Worm (Caenorhabditis elegans) whole organism, L3 larva: Measurements from ENCODE around the gene T11F8.1.
A peak's percentile ranks its signal among the peaks of the same experiment; 100 is the strongest.

Experiments
- ZK546.5 ChIP-seq: sonication (generic microtip); optimal IDR thresholded peaks from 2 replicates; lab custom pipeline; 2017; ENCODE audit warnings: missing biosample characterization, missing genetic modification characterization
- ama-1 ChIP-seq: fragments of 150-350 bp; optimal IDR thresholded peaks from 2 replicates; lab custom pipeline; 2018
- ceh-16 ChIP-seq: sonication (generic microtip); optimal IDR thresholded peaks from 2 replicates; lab custom pipeline; 2017; ENCODE audit warnings: missing biosample characterization, missing genetic modification characterization
- ceh-82 ChIP-seq: fragments of 150-350 bp; optimal IDR thresholded peaks from 2 replicates; lab custom pipeline; 2014; ENCODE audit warnings: missing biosample characterization, missing genetic modification characterization
- ceh-9 ChIP-seq: sonication (generic microtip); optimal IDR thresholded peaks from 2 replicates; lab custom pipeline; 2018; ENCODE audit warnings: missing biosample characterization, missing genetic modification characterization
- egl-5 ChIP-seq: fragments of 150-350 bp; optimal IDR thresholded peaks from 2 replicates; lab custom pipeline; 2017; ENCODE audit warnings: missing biosample characterization, missing genetic modification reagents, missing genetic modification characterization, inconsistent platforms
- elt-1 ChIP-seq: fragments of 150-350 bp; optimal IDR thresholded peaks from 2 replicates; lab custom pipeline; 2014; ENCODE audit warnings: missing biosample characterization, missing genetic modification characterization
- elt-2 ChIP-seq: sonication (generic microtip); optimal IDR thresholded peaks from 2 replicates; lab custom pipeline; 2016; ENCODE audit warnings: missing genetic modification reagents, mild to moderate bottlenecking, missing genetic modification characterization, missing compliant biosample characterization
- elt-3 ChIP-seq, 3 experiments: fragments of 150-350 bp in 1 of 3; sonication (generic microtip) in 2 of 3; optimal IDR thresholded peaks; 2 replicates in 2 of 3; 4 replicates in 1 of 3; lab custom pipeline; 2014 to 2017; ENCODE audit warnings: missing biosample characterization in 3 of 3, missing genetic modification characterization in 3 of 3
- fkh-10 ChIP-seq: sonication (generic microtip); optimal IDR thresholded peaks from 2 replicates; lab custom pipeline; 2017; ENCODE audit warnings: missing biosample characterization, missing genetic modification reagents, missing genetic modification characterization
- fkh-2 ChIP-seq: fragments of 150-350 bp; optimal IDR thresholded peaks from 2 replicates; lab custom pipeline; 2014; ENCODE audit warnings: missing biosample characterization, missing genetic modification reagents, missing genetic modification characterization
- hmg-11 ChIP-seq: sonication (generic microtip); optimal IDR thresholded peaks from 2 replicates; lab custom pipeline; 2016; ENCODE audit warnings: missing genetic modification characterization, missing compliant biosample characterization
- jun-1 ChIP-seq: fragments of 150-350 bp; optimal IDR thresholded peaks from 2 replicates; lab custom pipeline; 2014; ENCODE audit warnings: missing biosample characterization, missing genetic modification reagents, missing genetic modification characterization
- lin-39 ChIP-seq: fragments of 150-350 bp; optimal IDR thresholded peaks from 2 replicates; lab custom pipeline; 2018; ENCODE audit warnings: missing biosample characterization, missing genetic modification reagents, missing genetic modification characterization
- nfya-1 ChIP-seq: sonication (generic microtip); optimal IDR thresholded peaks from 2 replicates; lab custom pipeline; 2017; ENCODE audit warnings: missing genetic modification characterization, mild to moderate bottlenecking, missing compliant biosample characterization, antibody characterized with exemption, moderate library complexity; ENCODE audit not compliant: insufficient read depth
- nhr-11 ChIP-seq: fragments of 150-350 bp; optimal IDR thresholded peaks from 2 replicates; lab custom pipeline; 2014; ENCODE audit warnings: missing biosample characterization, missing genetic modification characterization
- nhr-23 ChIP-seq: fragments of 150-350 bp; optimal IDR thresholded peaks from 2 replicates; lab custom pipeline; 2014; ENCODE audit warnings: missing biosample characterization, missing genetic modification reagents, missing genetic modification characterization
- nhr-237 ChIP-seq: fragments of 150-350 bp; optimal IDR thresholded peaks from 2 replicates; lab custom pipeline; 2014; ENCODE audit warnings: missing biosample characterization, missing genetic modification characterization
- nhr-25 ChIP-seq: sonication (generic microtip); optimal IDR thresholded peaks from 2 replicates; lab custom pipeline; 2017; ENCODE audit warnings: missing biosample characterization, missing genetic modification characterization
- nhr-28 ChIP-seq: fragments of 150-350 bp; optimal IDR thresholded peaks from 2 replicates; lab custom pipeline; 2014; ENCODE audit warnings: missing biosample characterization, missing genetic modification characterization
- nhr-43 ChIP-seq: sonication (generic microtip); optimal IDR thresholded peaks from 2 replicates; lab custom pipeline; 2016; ENCODE audit warnings: mild to moderate bottlenecking, missing genetic modification characterization, missing compliant biosample characterization; ENCODE audit not compliant: poor library complexity, severe bottlenecking
- nhr-76 ChIP-seq: fragments of 150-350 bp; sonication (generic microtip); optimal IDR thresholded peaks from 5 replicates; lab custom pipeline; 2014; ENCODE audit warnings: missing biosample characterization, missing genetic modification characterization
- pha-4 ChIP-seq: fragments of 150-350 bp; optimal IDR thresholded peaks from 2 replicates; lab custom pipeline; 2014; ENCODE audit warnings: missing biosample characterization, missing genetic modification reagents, missing genetic modification characterization
- pqm-1 ChIP-seq: fragments of 150-350 bp; optimal IDR thresholded peaks from 2 replicates; lab custom pipeline; 2017; ENCODE audit warnings: missing biosample characterization, missing genetic modification characterization, inconsistent platforms
- sea-2 ChIP-seq: fragments of 150-350 bp; sonication (generic microtip); optimal IDR thresholded peaks from 4 replicates; lab custom pipeline; 2014; ENCODE audit warnings: missing biosample characterization, missing genetic modification reagents, missing genetic modification characterization
- skn-1 ChIP-seq: fragments of 150-350 bp; optimal IDR thresholded peaks from 2 replicates; lab custom pipeline; 2014; ENCODE audit warnings: missing biosample characterization, missing genetic modification characterization
- snpc-4 ChIP-seq: fragments of 150-350 bp; optimal IDR thresholded peaks from 2 replicates; lab custom pipeline; 2014; ENCODE audit warnings: missing biosample characterization, missing genetic modification characterization
- tbx-2 ChIP-seq: sonication (generic microtip); optimal IDR thresholded peaks from 2 replicates; lab custom pipeline; 2016; ENCODE audit warnings: mild to moderate bottlenecking, missing genetic modification characterization, missing compliant biosample characterization
- unc-39 ChIP-seq: sonication (generic microtip); optimal IDR thresholded peaks from 4 replicates; lab custom pipeline; 2017; ENCODE audit warnings: missing biosample characterization, missing genetic modification characterization
- unc-62 ChIP-seq: fragments of 150-350 bp; sonication (generic microtip); optimal IDR thresholded peaks from 4 replicates; lab custom pipeline; 2014; ENCODE audit warnings: missing biosample characterization, missing genetic modification reagents, missing genetic modification characterization

Gene T11F8.1

ce11 chrIV:5502610-5503009, 23.2 kb downstream of the T11F8.1 start:
- TF ChIP-seq unc-39: no peak
- no peak for TF ChIP-seq elt-3 (tag; optimal IDR thresholded peaks at IDR 0.05; lab: Kevin White, UChicago)
- no peak for TF ChIP-seq jun-1 (tag; lab: Kevin White, UChicago)
- no peak for TF ChIP-seq sea-2 (GFP tag; lab: Kevin White, UChicago)
- TF ChIP-seq nhr-23 (tag; lab: Kevin White, UChicago): no peak
- TF ChIP-seq elt-1 (tag; lab: Kevin White, UChicago): no peak
- no peak for TF ChIP-seq pha-4
- no peak for TF ChIP-seq ceh-9 (tag; lab: Kevin White, UChicago)
- TF ChIP-seq ZK546.5 (tag; lab: Kevin White, UChicago): no peak
- TF ChIP-seq nfya-1 (tag; lab: Kevin White, UChicago): no peak
- TF ChIP-seq pqm-1 (tag; lab: Kevin White, UChicago): no peak
- TF ChIP-seq ceh-16 (tag; lab: Kevin White, UChicago): no peak
- no peak for TF ChIP-seq nhr-25
- TF ChIP-seq hmg-11 (tag; lab: Kevin White, UChicago): no peak
- no peak for TF ChIP-seq ama-1
- TF ChIP-seq skn-1 (tag; lab: Kevin White, UChicago): no peak
- no peak for TF ChIP-seq nhr-43 (tag; lab: Kevin White, UChicago)
- TF ChIP-seq nhr-76 (tag; lab: Kevin White, UChicago): no peak
- no peak for TF ChIP-seq fkh-2 (tag; lab: Kevin White, UChicago)
- no peak for TF ChIP-seq nhr-11 (tag; lab: Kevin White, UChicago)
- TF ChIP-seq, all 47 proteins: peak for 0

ce11 chrIV:5506642-5507041, 27.3 kb downstream of the T11F8.1 start:
- TF ChIP-seq nfya-1 (tag; lab: Kevin White, UChicago) (no peak), elt-1 (tag; lab: Kevin White, UChicago) (peak; percentile 93)
- TF ChIP-seq, all 47 proteins: peak for 1

- TF ChIP-seq nhr-25 (no peak), lin-39 (tag; lab: Kevin White, UChicago) (peak; percentile 65), egl-5 (tag; lab: Kevin White, UChicago) (peak; percentile 13)
Measured at ce11 chrIV:5507754-5508153, 28.4 kb downstream of the T11F8.1 start.

- TF ChIP-seq fkh-10 (GFP tag; lab: Kevin White, UChicago) (no peak), snpc-4 (tag; lab: Kevin White, UChicago) (no peak)
Measured at ce11 chrIV:5514789-5515188, 35.4 kb downstream of the T11F8.1 start.

- TF ChIP-seq tbx-2 (tag; lab: Kevin White, UChicago): no peak
- peak; percentile 91 for TF ChIP-seq elt-1 (tag; lab: Kevin White, UChicago)
- TF ChIP-seq lin-39 (tag; lab: Kevin White, UChicago): peak; percentile 18
- no peak for TF ChIP-seq egl-5 (tag; lab: Kevin White, UChicago)
- TF ChIP-seq unc-62: no peak
Measured at ce11 chrIV:5519044-5519443, 39.7 kb downstream of the T11F8.1 start.

ce11 chrIV:5526711-5527383, 47.5 kb downstream of the T11F8.1 start:
- TF ChIP-seq ceh-82 (tag; lab: Kevin White, UChicago) (no peak), unc-62 (no peak), nhr-23 (tag; lab: Kevin White, UChicago) (no peak), jun-1 (tag; lab: Kevin White, UChicago) (no peak), nhr-28 (no peak), pha-4 (peak; percentile 54), elt-2 (tag; lab: Kevin White, UChicago) (no peak), fkh-2 (tag; lab: Kevin White, UChicago) (no peak)

ce11 chrIV:5528285-5528684, 48.9 kb downstream of the T11F8.1 start, which contains the start of gene unc-5:
Gene unc-5 (minus strand): TSS chrIV:5528338.
- TF ChIP-seq nhr-237 (no peak), jun-1 (tag; lab: Kevin White, UChicago) (no peak), ceh-16 (tag; lab: Kevin White, UChicago) (no peak), ZK546.5 (tag; lab: Kevin White, UChicago) (no peak), elt-2 (tag; lab: Kevin White, UChicago) (no peak), nhr-23 (tag; lab: Kevin White, UChicago) (no peak)
